Worm (Caenorhabditis elegans) whole organism, early embryonic: ENCODE data around the gene gar-3.

ENCODE experiments used
- B0310.2 ChIP-seq: sonication (generic microtip); optimal IDR thresholded peaks from 2 replicates; lab custom pipeline; 2016; ENCODE audit warnings: mild to moderate bottlenecking, missing genetic modification characterization, missing compliant biosample characterization
- F13C5.2 ChIP-seq: sonication (generic microtip); optimal IDR thresholded peaks from 2 replicates; lab custom pipeline; 2017; ENCODE audit warnings: mild to moderate bottlenecking, missing genetic modification characterization, inconsistent platforms, missing compliant biosample characterization
- aly-1 ChIP-seq: sonication (generic microtip); optimal IDR thresholded peaks from 2 replicates; lab custom pipeline; 2016; ENCODE audit warnings: missing genetic modification characterization, missing compliant biosample characterization
- ama-1 ChIP-seq: fragments of 150-350 bp; optimal IDR thresholded peaks from 2 replicates; lab custom pipeline; 2014
- ceh-13 ChIP-seq: fragments of 200-800 bp; sonication (Bioruptor generic); optimal IDR thresholded peaks from 2 replicates; lab custom pipeline; 2018; ENCODE audit warnings: mild to moderate bottlenecking, missing genetic modification characterization, missing compliant biosample characterization
- ceh-36 ChIP-seq: sonication (generic microtip); optimal IDR thresholded peaks from 2 replicates; lab custom pipeline; 2016; ENCODE audit warnings: missing genetic modification characterization, inconsistent platforms, missing compliant biosample characterization
- flt-1 ChIP-seq: fragments of 200-800 bp; sonication (Bioruptor generic); IDR thresholded peaks from 2 replicates; pipeline ENCODE4 v1.3.6; 2022; ENCODE audit warnings: missing genetic modification characterization, missing compliant biosample characterization
- hmbx-1 ChIP-seq: sonication (generic microtip); optimal IDR thresholded peaks from 2 replicates; lab custom pipeline; 2016; ENCODE audit warnings: mild to moderate bottlenecking, missing genetic modification characterization, missing compliant biosample characterization
- sea-1 ChIP-seq: fragments of 200-800 bp; sonication (Bioruptor generic); conservative IDR thresholded peaks from 2 replicates; pipeline ENCODE4 v1.3.6; 2022; ENCODE audit warnings: missing genetic modification characterization, missing compliant biosample characterization
- tbx-11 ChIP-seq: fragments of 200-800 bp; sonication (Bioruptor generic); IDR thresholded peaks from 2 replicates; pipeline ENCODE4 v1.3.6; 2022; ENCODE audit warnings: missing genetic modification characterization, missing compliant biosample characterization
- tbx-37 ChIP-seq: fragments of 200-800 bp; sonication (Bioruptor generic); conservative IDR thresholded peaks from 2 replicates; pipeline ENCODE4 v1.3.6; 2022; ENCODE audit warnings: missing genetic modification reagents, missing genetic modification characterization, missing compliant biosample characterization
- tra-4 ChIP-seq: sonication (generic microtip); optimal IDR thresholded peaks from 2 replicates; lab custom pipeline; 2017; ENCODE audit warnings: missing genetic modification characterization, missing compliant biosample characterization

DNA sequence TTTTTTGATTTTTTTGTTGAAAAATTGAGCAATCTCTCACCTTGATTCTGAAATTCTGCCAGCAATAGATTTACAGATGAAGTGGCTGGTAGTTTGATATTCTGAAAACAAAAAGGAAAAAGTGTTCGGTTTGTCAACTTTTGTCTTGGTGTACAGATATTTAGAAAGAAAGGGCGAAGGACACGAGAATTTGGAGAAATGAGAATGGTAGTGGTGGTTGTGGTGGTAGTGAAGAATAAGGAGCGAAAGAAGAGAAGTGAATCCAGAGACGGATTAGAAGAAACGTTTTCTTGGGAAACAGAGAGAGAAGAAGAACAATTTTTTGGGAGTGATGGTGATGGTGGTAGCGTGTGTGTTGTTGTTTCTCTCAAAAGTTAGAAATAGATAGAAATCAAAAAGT is at the start of gene gar-3:
- TF ChIP-seq flt-1 (GFP tag; lab: Robert Waterston, UW), result no peak
- TF ChIP-seq aly-1 (tag; lab: Kevin White, UChicago), result no peak
- no peak for TF ChIP-seq tbx-11 (GFP tag; lab: Robert Waterston, UW)
- TF ChIP-seq tra-4, result no peak
- no peak for TF ChIP-seq F13C5.2 (tag; lab: Kevin White, UChicago)
- TF ChIP-seq ceh-13 (GFP tag; lab: Kevin White, UChicago), result no peak
- TF ChIP-seq tbx-37 (GFP tag; lab: Robert Waterston, UW), result no peak
- no peak for TF ChIP-seq hmbx-1 (tag; lab: Kevin White, UChicago)
- TF ChIP-seq B0310.2 (tag; lab: Kevin White, UChicago), result no peak
- TF ChIP-seq ama-1 (lab: Kevin White, UChicago), result no peak
- no peak for TF ChIP-seq ceh-36 (tag; lab: Kevin White, UChicago)
- TF ChIP-seq sea-1 (GFP tag; lab: Robert Waterston, UW), result no peak
